Worm (Caenorhabditis elegans) whole organism, L2 larva: ENCODE measurements around the gene M28.8.

Experiments
- ZK546.5 ChIP-seq: sonication (generic microtip); optimal IDR thresholded peaks from 2 replicates; lab custom pipeline; 2017; ENCODE audit warnings: missing biosample characterization, missing genetic modification characterization
- ama-1 ChIP-seq: fragments of 150-350 bp; optimal IDR thresholded peaks from 2 replicates; lab custom pipeline; 2018; ENCODE audit warnings: inconsistent platforms
- ceh-82 ChIP-seq: fragments of 150-350 bp; optimal IDR thresholded peaks from 2 replicates; lab custom pipeline; 2014; ENCODE audit warnings: missing biosample characterization, missing genetic modification characterization
- egl-27 ChIP-seq: sonication (generic microtip); optimal IDR thresholded peaks from 3 replicates; lab custom pipeline; 2017; ENCODE audit warnings: missing biosample characterization, missing genetic modification reagents, missing genetic modification characterization
- lsy-2 ChIP-seq, 2 experiments: fragments of 150-350 bp in 1 of 2; sonication (generic microtip) in 1 of 2; optimal IDR thresholded peaks; 2 replicates each; lab custom pipeline; 2014 to 2017; ENCODE audit warnings: missing biosample characterization in 2 of 2, missing genetic modification characterization in 2 of 2
- nhr-23 ChIP-seq: fragments of 150-350 bp; optimal IDR thresholded peaks from 2 replicates; lab custom pipeline; 2014; ENCODE audit warnings: missing biosample characterization, missing genetic modification reagents, missing genetic modification characterization
- skn-1 ChIP-seq: sonication (generic microtip); optimal IDR thresholded peaks from 2 replicates; lab custom pipeline; 2017; ENCODE audit warnings: missing biosample characterization, missing genetic modification characterization

ce11 chrII:10594312-10594711 is 33.8 kb upstream of the M28.8 start:
- TF ChIP-seq ceh-82 (no peak), skn-1 (tag; lab: Kevin White, UChicago) (no peak), egl-27 (tag; lab: Kevin White, UChicago) (no peak), lsy-2 (tag; optimal IDR thresholded peaks at IDR 0.05; lab: Kevin White, UChicago) (no peak), ama-1 (lab: Kevin White, UChicago) (no peak), nhr-23 (no peak), ZK546.5 (tag; lab: Kevin White, UChicago) (no peak)
